Fruit fly (Drosophila melanogaster) whole organism, embryonic: ENCODE data around the gene CG31141.
A peak's percentile ranks its signal among the peaks of the same experiment; 100 is the strongest.

ENCODE experiments used
- Adf1 ChIP-seq: fragments of 200-800 bp; sonication (Bioruptor generic); IDR thresholded peaks from 2 replicates; pipeline ENCODE4 v1.3.6; 2022; ENCODE audit warnings: missing biosample characterization, missing genetic modification characterization
- CG10274 ChIP-seq: fragments of 200-800 bp; sonication (Bioruptor generic); optimal IDR thresholded peaks from 3 replicates; lab custom pipeline; 2017; ENCODE audit warnings: missing biosample characterization, mild to moderate bottlenecking, missing genetic modification characterization
- CG10979 ChIP-seq: fragments of 200-800 bp; sonication (Bioruptor generic); optimal IDR thresholded peaks from 2 replicates; lab custom pipeline; 2018; ENCODE audit warnings: missing biosample characterization, mild to moderate bottlenecking, missing genetic modification characterization, moderate library complexity
- CG11398 ChIP-seq: fragments of 200-800 bp; sonication (Bioruptor generic); optimal IDR thresholded peaks from 2 replicates; lab custom pipeline; 2016; ENCODE audit warnings: missing biosample characterization, missing genetic modification characterization
- CG12155 ChIP-seq: fragments of 200-800 bp; sonication (Bioruptor generic); optimal IDR thresholded peaks from 3 replicates; lab custom pipeline; 2016; ENCODE audit warnings: missing biosample characterization, missing genetic modification characterization
- CG13424 ChIP-seq: fragments of 200-800 bp; sonication (Bioruptor generic); optimal IDR thresholded peaks from 2 replicates; lab custom pipeline; 2019; ENCODE audit warnings: missing biosample characterization, mild to moderate bottlenecking, missing genetic modification characterization, moderate library complexity
- CG14014 ChIP-seq: fragments of 200-800 bp; sonication (Bioruptor generic); IDR thresholded peaks from 2 replicates; pipeline ENCODE4 v1.3.6; 2022; ENCODE audit warnings: missing biosample characterization, missing genetic modification characterization
- CG15479 ChIP-seq: fragments of 200-800 bp; sonication (Bioruptor generic); optimal IDR thresholded peaks from 3 replicates; lab custom pipeline; 2019; ENCODE audit warnings: missing biosample characterization, mild to moderate bottlenecking, missing genetic modification characterization, moderate library complexity
- CG17568 ChIP-seq: fragments of 200-800 bp; sonication (Bioruptor generic); optimal IDR thresholded peaks from 2 replicates; lab custom pipeline; 2018; ENCODE audit warnings: missing biosample characterization, mild to moderate bottlenecking, missing genetic modification characterization, moderate library complexity
- CG1792 ChIP-seq: fragments of 200-800 bp; sonication (Bioruptor generic); optimal IDR thresholded peaks from 2 replicates; lab custom pipeline; 2016; ENCODE audit warnings: missing biosample characterization, missing genetic modification characterization
- CG2889 ChIP-seq: fragments of 200-800 bp; sonication (Bioruptor generic); IDR thresholded peaks from 3 replicates; pipeline ENCODE4 v1.3.6; 2022; ENCODE audit warnings: missing biosample characterization, missing genetic modification characterization
- CG31224 ChIP-seq: fragments of 200-800 bp; sonication (Bioruptor generic); IDR thresholded peaks from 2 replicates; pipeline ENCODE4 v1.3.6; 2022; ENCODE audit warnings: missing biosample characterization, missing genetic modification characterization
- CG3163 ChIP-seq: fragments of 200-800 bp; sonication (Bioruptor generic); optimal IDR thresholded peaks from 3 replicates; lab custom pipeline; 2016; ENCODE audit warnings: missing biosample characterization, missing genetic modification characterization
- CG3726 ChIP-seq: fragments of 200-800 bp; sonication (Bioruptor generic); IDR thresholded peaks from 3 replicates; pipeline ENCODE4, ENCODE4 v1.3.6; 2022; ENCODE audit warnings: missing biosample characterization, missing genetic modification characterization
- CG6765 ChIP-seq: fragments of 200-800 bp; sonication (Bioruptor generic); optimal IDR thresholded peaks from 3 replicates; lab custom pipeline; 2017; ENCODE audit warnings: missing biosample characterization, mild to moderate bottlenecking, missing genetic modification characterization
- CG6791 ChIP-seq: fragments of 200-800 bp; sonication (Bioruptor generic); IDR thresholded peaks from 3 replicates; pipeline ENCODE4 v1.3.6; 2022; ENCODE audit warnings: missing biosample characterization, missing genetic modification characterization; ENCODE audit not compliant: partially characterized antibody
- CG7928 ChIP-seq: fragments of 200-800 bp; sonication (Bioruptor generic); optimal IDR thresholded peaks from 2 replicates; lab custom pipeline; 2017; ENCODE audit warnings: missing biosample characterization, mild to moderate bottlenecking, missing genetic modification characterization
- CG9609 ChIP-seq: fragments of 200-800 bp; sonication (Bioruptor generic); optimal IDR thresholded peaks from 3 replicates; lab custom pipeline; 2016; ENCODE audit warnings: missing biosample characterization, missing genetic modification characterization
- CG9932 ChIP-seq: fragments of 200-800 bp; sonication (Bioruptor generic); IDR thresholded peaks from 2 replicates; pipeline ENCODE4 v1.3.6; 2022; ENCODE audit warnings: missing biosample characterization, missing genetic modification characterization
- Dfd ChIP-seq, 2 experiments: fragments of >200 bp; optimal IDR thresholded peaks; 2 replicates each; lab custom pipeline; 2017; ENCODE audit warnings: missing biosample characterization in 2 of 2, missing genetic modification characterization in 2 of 2
- Dp ChIP-seq: fragments of 200-800 bp; sonication (Bioruptor generic); optimal IDR thresholded peaks from 2 replicates; lab custom pipeline; 2018; ENCODE audit warnings: missing biosample characterization, mild to moderate bottlenecking, missing genetic modification characterization, moderate library complexity
- H15 ChIP-seq: fragments of 200-800 bp; sonication (Bioruptor generic); IDR thresholded peaks from 3 replicates; pipeline ENCODE4 v1.3.6; 2022; ENCODE audit warnings: missing biosample characterization, missing genetic modification characterization
- Hey ChIP-seq: fragments of 200-800 bp; sonication (Bioruptor generic); optimal IDR thresholded peaks from 3 replicates; lab custom pipeline; 2018; ENCODE audit warnings: missing biosample characterization, mild to moderate bottlenecking, missing genetic modification characterization
- Hsf ChIP-seq: fragments of 200-800 bp; sonication (Bioruptor generic); optimal IDR thresholded peaks from 3 replicates; lab custom pipeline; 2016; ENCODE audit warnings: missing biosample characterization, missing genetic modification characterization
- Lhr ChIP-seq: fragments of 200-800 bp; sonication (Bioruptor generic); optimal IDR thresholded peaks from 3 replicates; lab custom pipeline; 2017; ENCODE audit warnings: mild to moderate bottlenecking, missing biosample characterization, missing genetic modification reagents, missing genetic modification characterization
- MBD-R2 ChIP-seq: fragments of 200-800 bp; sonication (Bioruptor generic); IDR thresholded peaks from 2 replicates; pipeline ENCODE4 v1.3.6; 2022; ENCODE audit warnings: missing biosample characterization, missing genetic modification characterization
- Mrtf ChIP-seq: fragments of 200-800 bp; sonication (Bioruptor generic); IDR thresholded peaks from 3 replicates; pipeline ENCODE4 v1.3.6; 2022; ENCODE audit warnings: missing biosample characterization, missing genetic modification characterization
- Poxn ChIP-seq: fragments of 200-800 bp; sonication (Bioruptor generic); IDR thresholded peaks from 2 replicates; pipeline ENCODE4 v1.3.6; 2022; ENCODE audit warnings: missing biosample characterization, missing genetic modification characterization
- Ravus ChIP-seq: fragments of 200-800 bp; sonication (Bioruptor generic); IDR thresholded peaks from 2 replicates; pipeline ENCODE4 v1.3.6; 2022; ENCODE audit warnings: missing biosample characterization, missing genetic modification characterization
- Tbp ChIP-seq: fragments of >200 bp; optimal IDR thresholded peaks from 2 replicates; lab custom pipeline; 2018; ENCODE audit warnings: missing biosample characterization, missing genetic modification characterization
- ac ChIP-seq: fragments of 200-800 bp; sonication (Bioruptor generic); optimal IDR thresholded peaks from 3 replicates; lab custom pipeline; 2017; ENCODE audit warnings: missing biosample characterization, mild to moderate bottlenecking, missing genetic modification characterization
- bcd ChIP-seq: fragments of 200-800 bp; sonication (Bioruptor generic); optimal IDR thresholded peaks from 2 replicates; lab custom pipeline; 2017; ENCODE audit warnings: missing biosample characterization, mild to moderate bottlenecking, missing genetic modification characterization
- dimm ChIP-seq: fragments of 200-800 bp; sonication (Bioruptor generic); IDR thresholded peaks from 2 replicates; pipeline ENCODE4 v1.3.6; 2022; ENCODE audit warnings: missing biosample characterization, missing genetic modification characterization
- dmrt99B ChIP-seq: fragments of 200-800 bp; sonication (Bioruptor generic); optimal IDR thresholded peaks from 2 replicates; lab custom pipeline; 2018; ENCODE audit warnings: missing biosample characterization, mild to moderate bottlenecking, missing genetic modification characterization, moderate library complexity
- dysf ChIP-seq: fragments of 200-800 bp; sonication (Bioruptor generic); IDR thresholded peaks from 3 replicates; pipeline ENCODE4 v1.3.6; 2022; ENCODE audit warnings: missing biosample characterization, missing genetic modification characterization
- gcm2 ChIP-seq: fragments of 200-800 bp; sonication (Bioruptor generic); optimal IDR thresholded peaks from 2 replicates; lab custom pipeline; 2016; ENCODE audit warnings: missing biosample characterization, missing genetic modification characterization
- gfzf ChIP-seq: fragments of 200-800 bp; sonication (Bioruptor generic); optimal IDR thresholded peaks from 2 replicates; lab custom pipeline; 2016; ENCODE audit warnings: missing biosample characterization, mild to moderate bottlenecking, missing genetic modification characterization, moderate library complexity
- grau ChIP-seq: fragments of 200-800 bp; optimal IDR thresholded peaks from 3 replicates; lab custom pipeline; 2019; ENCODE audit warnings: missing biosample characterization, mild to moderate bottlenecking, missing genetic modification characterization, moderate library complexity
- hkb ChIP-seq, 2 experiments: fragments of 200-800 bp in 1 of 2; fragments of >200 bp in 1 of 2; sonication (Bioruptor generic) in 1 of 2; IDR thresholded peaks in 1 of 2; optimal IDR thresholded peaks in 1 of 2; 2 replicates each; pipeline versions ENCODE4 v1.3.6 to Lab custom; 2017 to 2022; ENCODE audit warnings: missing biosample characterization in 1 of 2, missing genetic modification characterization in 1 of 2
- klu ChIP-seq: fragments of 200-800 bp; sonication (Bioruptor generic); IDR thresholded peaks from 2 replicates; pipeline ENCODE4 v1.3.6; 2022; ENCODE audit warnings: missing biosample characterization, missing genetic modification characterization
- mam ChIP-seq: fragments of 200-800 bp; sonication (Bioruptor generic); optimal IDR thresholded peaks from 3 replicates; lab custom pipeline; 2016; ENCODE audit warnings: missing biosample characterization, missing genetic modification characterization
- nau ChIP-seq: fragments of 200-800 bp; sonication (Bioruptor generic); optimal IDR thresholded peaks from 3 replicates; lab custom pipeline; 2017; ENCODE audit warnings: missing biosample characterization, mild to moderate bottlenecking, missing genetic modification characterization, missing genetic modification reagents
- nerfin-1 ChIP-seq: fragments of 200-800 bp; sonication (Bioruptor generic); optimal IDR thresholded peaks from 3 replicates; lab custom pipeline; 2019; ENCODE audit warnings: missing biosample characterization, mild to moderate bottlenecking, missing genetic modification characterization, moderate library complexity
- otp ChIP-seq: fragments of 200-800 bp; sonication (Bioruptor generic); IDR thresholded peaks from 3 replicates; pipeline ENCODE4, ENCODE4 v1.3.6; 2022; ENCODE audit warnings: missing biosample characterization, missing genetic modification characterization
- pho ChIP-seq: fragments of 200-800 bp; sonication (Bioruptor generic); optimal IDR thresholded peaks from 2 replicates; lab custom pipeline; 2016; ENCODE audit warnings: missing biosample characterization, missing genetic modification characterization
- pum ChIP-seq: fragments of 200-800 bp; sonication (Bioruptor generic); optimal IDR thresholded peaks from 2 replicates; lab custom pipeline; 2016; ENCODE audit warnings: missing biosample characterization, missing genetic modification characterization
- ranshi ChIP-seq: fragments of 200-800 bp; sonication (Bioruptor generic); IDR thresholded peaks from 2 replicates; pipeline ENCODE4 v1.3.6; 2022; ENCODE audit warnings: missing biosample characterization, missing genetic modification characterization
- rib ChIP-seq: fragments of 200-800 bp; sonication (Bioruptor generic); IDR thresholded peaks from 2 replicates; pipeline ENCODE4 v1.3.6; 2022; ENCODE audit warnings: missing biosample characterization, missing genetic modification characterization
- stwl ChIP-seq: fragments of 200-800 bp; sonication (Bioruptor generic); optimal IDR thresholded peaks from 3 replicates; lab custom pipeline; 2018; ENCODE audit warnings: missing biosample characterization, mild to moderate bottlenecking, missing genetic modification characterization, moderate library complexity
- vfl ChIP-seq: fragments of 200-800 bp; sonication (Bioruptor generic); optimal IDR thresholded peaks from 2 replicates; lab custom pipeline; 2016; ENCODE audit warnings: missing biosample characterization, missing genetic modification characterization
- vvl ChIP-seq: fragments of 200-800 bp; sonication (Bioruptor generic); IDR thresholded peaks from 2 replicates; pipeline ENCODE4 v1.3.6; 2022; ENCODE audit warnings: missing biosample characterization, missing genetic modification characterization

Gene CG31141

dm6 chr3R:23887096-23887421 is 36.0 kb upstream of the CG31141 start (continued):
- peak; percentile 77 for TF ChIP-seq CG31224
- peak; percentile 94 for TF ChIP-seq dmrt99B (tag; lab: Kevin White, UChicago)
- no peak for TF ChIP-seq Dp (GFP tag; lab: Kevin White, UChicago)
- peak; percentile 99 for TF ChIP-seq CG10979 (tag; lab: Kevin White, UChicago)
- TF ChIP-seq mam (GFP tag; lab: Kevin White, UChicago), result peak; percentile 36
- TF ChIP-seq vvl (GFP tag; lab: Robert Waterston, UW), result peak; percentile 97
- TF ChIP-seq Hey (tag; lab: Kevin White, UChicago), result no peak
- TF ChIP-seq rib (GFP tag; lab: Robert Waterston, UW), result peak; percentile 51; the same call in 1 of the 2 replicates
- peak; percentile 91 for TF ChIP-seq grau
- TF ChIP-seq gfzf (GFP tag; lab: Kevin White, UChicago), result no peak
- peak; percentile 75 for TF ChIP-seq Hsf
- TF ChIP-seq CG10274 (GFP tag; lab: Kevin White, UChicago), result peak; percentile 50
- peak; percentile 91 for TF ChIP-seq ranshi (GFP tag; lab: Robert Waterston, UW)
- TF ChIP-seq MBD-R2 (GFP tag; lab: Robert Waterston, UW), result peak; percentile 60
- TF ChIP-seq CG11398 (GFP tag; lab: Kevin White, UChicago), result no peak
- peak; percentile 15 for TF ChIP-seq CG7928 (GFP tag; lab: Kevin White, UChicago)
- no peak for TF ChIP-seq Dfd (GFP tag; optimal IDR thresholded peaks at IDR 0.05; lab: Kevin White, UChicago)
- TF ChIP-seq gcm2, result no peak
- TF ChIP-seq Poxn (GFP tag; lab: Robert Waterston, UW), result no peak
- TF ChIP-seq CG3726, result peak; percentile 88
- no peak for TF ChIP-seq CG3163 (GFP tag; lab: Kevin White, UChicago)
- peak; percentile 81; the same call in 1 of the 2 replicates for TF ChIP-seq klu
- TF ChIP-seq nau (GFP tag; lab: Kevin White, UChicago), result peak; percentile 78
- TF ChIP-seq Tbp (GFP tag; lab: Kevin White, UChicago), result no peak
- TF ChIP-seq H15 (GFP tag; lab: Robert Waterston, UW), result peak; percentile 95
- TF ChIP-seq dysf (GFP tag; lab: Robert Waterston, UW), result peak; percentile 89
- TF ChIP-seq pho (GFP tag; lab: Kevin White, UChicago), result no peak
- TF ChIP-seq CG13424 (tag; lab: Kevin White, UChicago), result peak; percentile 95
- peak; percentile 85; the same call in 2 of the 3 replicates for TF ChIP-seq Mrtf (GFP tag; lab: Robert Waterston, UW)
- TF ChIP-seq CG17568, result peak; percentile 82
- peak; percentile 94 for TF ChIP-seq otp (GFP tag; lab: Robert Waterston, UW)
- peak; percentile 87 for TF ChIP-seq dimm
- TF ChIP-seq CG1792 (GFP tag; lab: Kevin White, UChicago), result no peak
- TF ChIP-seq ac (GFP tag; lab: Kevin White, UChicago), result peak; percentile 84
- TF ChIP-seq CG2889, result peak; percentile 88
- TF ChIP-seq stwl (tag; lab: Kevin White, UChicago), result peak; percentile 69
- no peak for TF ChIP-seq CG15479 (GFP tag; lab: Kevin White, UChicago)
- TF ChIP-seq bcd (GFP tag; lab: Kevin White, UChicago), result peak; percentile 89
- TF ChIP-seq CG14014 (GFP tag; lab: Robert Waterston, UW), result peak; percentile 90
- TF ChIP-seq CG9932 (GFP tag; lab: Robert Waterston, UW), result peak; percentile 68
- TF ChIP-seq CG12155 (GFP tag; lab: Kevin White, UChicago), result peak; percentile 75
- peak; percentile 86 for TF ChIP-seq Lhr (GFP tag; lab: Kevin White, UChicago)
- peak; percentile 35 for TF ChIP-seq CG9609 (GFP tag; lab: Kevin White, UChicago)
- peak; percentile 92 for TF ChIP-seq nerfin-1 (tag; lab: Kevin White, UChicago)
- TF ChIP-seq CG6765 (GFP tag; lab: Kevin White, UChicago), result peak; percentile 35
- no peak for TF ChIP-seq hkb (optimal IDR thresholded peaks at IDR 0.05; lab: Kevin White, UChicago)
- peak; percentile 95 for TF ChIP-seq hkb (GFP tag; IDR thresholded peaks at IDR 0.05; lab: Robert Waterston, UW)
- TF ChIP-seq pum (GFP tag; lab: Kevin White, UChicago), result peak; percentile 61
- no peak for TF ChIP-seq CG6791 (GFP tag; lab: Robert Waterston, UW)
- TF ChIP-seq Adf1 (GFP tag; lab: Robert Waterston, UW), result 0 out of 2 replicates have a peak, but pooled peaks have one; percentile 16
- peak; percentile 56 for TF ChIP-seq Ravus (GFP tag; lab: Robert Waterston, UW)
- no peak for TF ChIP-seq vfl (GFP tag; lab: Kevin White, UChicago)
